Fruit fly (Drosophila melanogaster) whole organism, wandering third instar larva: Measurements from ENCODE around the gene AP-2alpha.

Experiments used
- Abd-B ChIP-seq: fragments of >200 bp; optimal IDR thresholded peaks from 2 replicates; lab custom pipeline; 2017; ENCODE audit warnings: missing biosample characterization, missing genetic modification characterization
- CG32264 ChIP-seq: fragments of 200-800 bp; sonication (Bioruptor generic); optimal IDR thresholded peaks from 2 replicates; lab custom pipeline; 2016; ENCODE audit warnings: missing biosample characterization, missing genetic modification characterization
- CG9705 ChIP-seq: fragments of 200-800 bp; sonication (Bioruptor generic); optimal IDR thresholded peaks from 2 replicates; lab custom pipeline; 2018; ENCODE audit warnings: missing biosample characterization, mild to moderate bottlenecking, missing genetic modification characterization
- CrebA ChIP-seq: fragments of 200-800 bp; sonication (Bioruptor generic); optimal IDR thresholded peaks from 2 replicates; lab custom pipeline; 2016; ENCODE audit warnings: missing biosample characterization, mild to moderate bottlenecking, missing genetic modification characterization, borderline replicate concordance
- Dfd ChIP-seq: fragments of >200 bp; optimal IDR thresholded peaks from 2 replicates; lab custom pipeline; 2017; ENCODE audit warnings: missing biosample characterization, missing genetic modification characterization
- Dif ChIP-seq: fragments of 200-275, 200-300 bp; sonication (Bioruptor generic); optimal IDR thresholded peaks from 2 replicates; lab custom pipeline; 2018; ENCODE audit warnings: missing biosample characterization, missing genetic modification characterization; ENCODE audit not compliant: partially characterized antibody
- GATAd ChIP-seq: sonication (Bioruptor generic); optimal IDR thresholded peaks from 2 replicates; lab custom pipeline; 2016; ENCODE audit warnings: missing biosample characterization, missing genetic modification characterization
- HLH106 ChIP-seq: fragments of 200-800 bp; optimal IDR thresholded peaks from 3 replicates; lab custom pipeline; 2019; ENCODE audit warnings: missing biosample characterization, mild to moderate bottlenecking, missing genetic modification characterization, moderate library complexity
- Hnf4 ChIP-seq: fragments of 200-800 bp; sonication (Bioruptor generic); optimal IDR thresholded peaks from 2 replicates; lab custom pipeline; 2016; ENCODE audit warnings: missing biosample characterization, mild to moderate bottlenecking, missing genetic modification characterization
- Hr78 ChIP-seq: fragments of >200 bp; optimal IDR thresholded peaks from 2 replicates; lab custom pipeline; 2017; ENCODE audit warnings: missing biosample characterization, missing genetic modification characterization
- Hr83 ChIP-seq: fragments of 200-300 bp; sonication (Bioruptor generic); optimal IDR thresholded peaks from 2 replicates; lab custom pipeline; 2016; ENCODE audit warnings: missing biosample characterization, mild to moderate bottlenecking, missing genetic modification characterization, moderate library complexity; ENCODE audit not compliant: poor library complexity, severe bottlenecking
- Jra ChIP-seq: sonication (Bioruptor generic); optimal IDR thresholded peaks from 2 replicates; lab custom pipeline; 2016; ENCODE audit warnings: missing biosample characterization, missing genetic modification characterization
- Mio ChIP-seq: sonication (Bioruptor generic); optimal IDR thresholded peaks from 2 replicates; lab custom pipeline; 2016; ENCODE audit warnings: missing biosample characterization, missing genetic modification characterization
- Myc ChIP-seq: fragments of >200 bp; optimal IDR thresholded peaks from 2 replicates; lab custom pipeline; 2017
- N ChIP-seq: fragments of >200 bp; optimal IDR thresholded peaks from 2 replicates; lab custom pipeline; 2018; ENCODE audit warnings: missing biosample characterization, missing external identifiers, missing genetic modification characterization
- OdsH ChIP-seq: fragments of 200-800 bp; sonication (Bioruptor generic); optimal IDR thresholded peaks from 2 replicates; lab custom pipeline; 2016; ENCODE audit warnings: missing biosample characterization, mild to moderate bottlenecking, missing genetic modification characterization
- Rel ChIP-seq, 2 experiments: fragments of 200-800 bp; sonication (Bioruptor generic) in 1 of 2; optimal IDR thresholded peaks; 2 replicates in 1 of 2; 3 replicates in 1 of 2; lab custom pipeline; 2016 to 2019; ENCODE audit warnings: mild to moderate bottlenecking in 2 of 2, missing biosample characterization in 2 of 2, missing genetic modification characterization in 2 of 2, moderate library complexity in 1 of 2
- Sp1 ChIP-seq: fragments of 200-800 bp; sonication (Bioruptor generic); optimal IDR thresholded peaks from 3 replicates; lab custom pipeline; 2019; ENCODE audit warnings: missing biosample characterization, mild to moderate bottlenecking, missing genetic modification characterization, moderate library complexity
- Vsx2 ChIP-seq: fragments of 200-300, 225-300 bp; sonication (Bioruptor generic); optimal IDR thresholded peaks from 2 replicates; lab custom pipeline; 2018; ENCODE audit warnings: missing biosample characterization, missing genetic modification characterization; ENCODE audit not compliant: partially characterized antibody
- br ChIP-seq: fragments of 200-800 bp; sonication (Bioruptor generic); optimal IDR thresholded peaks from 2 replicates; lab custom pipeline; 2016; ENCODE audit warnings: missing biosample characterization, missing genetic modification characterization
- brk ChIP-seq: fragments of 200-800 bp; sonication (Bioruptor generic); optimal IDR thresholded peaks from 2 replicates; lab custom pipeline; 2016; ENCODE audit warnings: missing biosample characterization, mild to moderate bottlenecking, missing genetic modification characterization
- dl ChIP-seq, 2 experiments: fragments of 175-275, 200-275 bp in 1 of 2; fragments of 200-275 bp in 1 of 2; sonication (Bioruptor generic); optimal IDR thresholded peaks; lab custom pipeline; 2018; ENCODE audit warnings: mild to moderate bottlenecking in 2 of 2, missing biosample characterization in 2 of 2, missing genetic modification characterization in 2 of 2, moderate library complexity in 2 of 2; ENCODE audit not compliant: partially characterized antibody in 2 of 2, insufficient read depth in 1 of 2
- dmrt93B ChIP-seq: fragments of 200-800 bp; sonication (Bioruptor generic); optimal IDR thresholded peaks from 2 replicates; lab custom pipeline; 2018; ENCODE audit warnings: missing biosample characterization, mild to moderate bottlenecking, missing genetic modification characterization
- dsf ChIP-seq: sonication (Bioruptor generic); optimal IDR thresholded peaks from 2 replicates; lab custom pipeline; 2016; ENCODE audit warnings: missing biosample characterization, missing genetic modification characterization, borderline replicate concordance
- ey ChIP-seq: fragments of 200-800 bp; sonication (Bioruptor generic); optimal IDR thresholded peaks from 2 replicates; lab custom pipeline; 2016; ENCODE audit warnings: missing biosample characterization, missing genetic modification characterization
- foxo ChIP-seq, 2 experiments: fragments of 200-800 bp; sonication (Bioruptor generic); optimal IDR thresholded peaks; 2 replicates in 1 of 2; 3 replicates in 1 of 2; lab custom pipeline; 2016 to 2017; ENCODE audit warnings: missing biosample characterization in 2 of 2, missing genetic modification characterization in 2 of 2
- fru ChIP-seq: fragments of 200-800 bp; sonication (Bioruptor generic); optimal IDR thresholded peaks from 3 replicates; lab custom pipeline; 2016; ENCODE audit warnings: missing biosample characterization, mild to moderate bottlenecking, missing genetic modification characterization
- h ChIP-seq: fragments of 200-800 bp; sonication (Bioruptor generic); optimal IDR thresholded peaks from 3 replicates; lab custom pipeline; 2016; ENCODE audit warnings: missing biosample characterization, mild to moderate bottlenecking, missing genetic modification characterization
- jim ChIP-seq: fragments of 175-275, 200-325 bp; sonication (Bioruptor generic); optimal IDR thresholded peaks from 2 replicates; lab custom pipeline; 2016; ENCODE audit warnings: missing biosample characterization, mild to moderate bottlenecking, missing genetic modification characterization
- lola ChIP-seq: fragments of >200 bp; optimal IDR thresholded peaks from 2 replicates; lab custom pipeline; 2017; ENCODE audit warnings: missing biosample characterization, missing genetic modification characterization
- pan ChIP-seq: fragments of >200 bp; optimal IDR thresholded peaks from 2 replicates; lab custom pipeline; 2017
- psq ChIP-seq: fragments of 200-800 bp; sonication (Bioruptor generic); optimal IDR thresholded peaks from 3 replicates; lab custom pipeline; 2017; ENCODE audit warnings: missing biosample characterization, mild to moderate bottlenecking, missing genetic modification characterization, moderate library complexity
- rgr ChIP-seq: fragments of 200-800 bp; sonication (Bioruptor generic); optimal IDR thresholded peaks from 3 replicates; lab custom pipeline; 2016; ENCODE audit warnings: missing biosample characterization, mild to moderate bottlenecking, missing genetic modification characterization
- sage ChIP-seq: fragments of 200-800 bp; sonication (Bioruptor generic); optimal IDR thresholded peaks from 2 replicates; lab custom pipeline; 2016; ENCODE audit warnings: missing biosample characterization, mild to moderate bottlenecking, missing genetic modification characterization
- sv ChIP-seq: fragments of 200-800 bp; sonication (Bioruptor generic); optimal IDR thresholded peaks from 3 replicates; lab custom pipeline; 2016; ENCODE audit warnings: missing biosample characterization, missing genetic modification characterization
- tai ChIP-seq: sonication (Bioruptor generic); optimal IDR thresholded peaks from 2 replicates; lab custom pipeline; 2016; ENCODE audit warnings: missing biosample characterization, missing genetic modification characterization
- usp ChIP-seq: fragments of >200 bp; optimal IDR thresholded peaks from 2 replicates; lab custom pipeline; 2017; ENCODE audit warnings: missing biosample characterization, missing genetic modification characterization
- woc ChIP-seq: sonication (Bioruptor generic); optimal IDR thresholded peaks from 2 replicates; lab custom pipeline; 2016; ENCODE audit warnings: missing biosample characterization, mild to moderate bottlenecking, missing genetic modification characterization

The AP-2alpha gene

DNA sequence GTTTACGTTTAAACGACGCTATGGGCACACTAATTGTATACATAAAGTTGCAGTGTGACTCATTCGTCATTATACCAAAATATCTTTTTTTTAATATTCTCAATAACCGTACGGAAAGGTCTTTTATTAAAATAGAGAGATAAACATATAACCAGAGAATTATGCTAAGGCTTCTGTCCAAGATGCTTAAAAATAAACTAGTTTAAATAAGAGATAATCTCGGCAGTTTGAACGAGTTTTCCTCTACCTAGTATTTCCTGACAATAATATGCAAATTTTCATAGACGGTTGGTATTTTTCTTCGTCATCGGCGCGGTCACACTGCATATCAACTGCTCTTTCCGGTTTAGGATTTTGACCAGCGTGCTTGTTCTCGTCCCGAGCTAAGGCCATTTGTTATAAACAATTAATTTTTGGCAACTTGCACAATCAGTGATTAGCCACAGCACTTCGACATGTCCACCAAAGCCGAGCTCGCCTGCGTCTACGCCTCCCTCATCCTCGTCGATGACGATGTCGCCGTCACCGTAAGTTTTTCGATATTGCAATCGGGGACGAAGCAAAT, 5.1 kb upstream of the AP-2alpha start, which contains the start of the genes CG13690 and RpLP1:
TSS of gene CG13690 (minus strand) at position 33 of the 565 bp plus-strand sequence.
TSS of gene RpLP1 (plus strand) at position 333 of the 565 bp plus-strand sequence.
- TF ChIP-seq Sp1 (GFP tag; lab: Kevin White, UChicago) = peak; percentile 87
- TF ChIP-seq Hr78 = no peak
- TF ChIP-seq Hnf4 (GFP tag; lab: Kevin White, UChicago) = peak; percentile 59
- peak; percentile 79 for TF ChIP-seq Hr83 (GFP tag; lab: Kevin White, UChicago)
- peak; percentile 55 for TF ChIP-seq HLH106
- TF ChIP-seq Myc (lab: Kevin White, UChicago) = peak; percentile 41
- no peak for TF ChIP-seq dl (GFP tag; optimal IDR thresholded peaks at IDR 0.05; lab: Kevin White, UChicago; ENCODE audit: insufficient read depth in 1 of 2, partially characterized antibody in 2 of 2)
- TF ChIP-seq Abd-B (GFP tag; lab: Kevin White, UChicago) = no peak
- TF ChIP-seq sv (GFP tag; lab: Kevin White, UChicago) = peak; percentile 68
- TF ChIP-seq brk (GFP tag; lab: Kevin White, UChicago) = no peak
- TF ChIP-seq lola (GFP tag; lab: Kevin White, UChicago) = no peak
- TF ChIP-seq h (GFP tag; lab: Kevin White, UChicago) = peak; percentile 78
- peak; percentile 86 for TF ChIP-seq rgr (GFP tag; lab: Kevin White, UChicago)
- TF ChIP-seq CG32264 (GFP tag; lab: Kevin White, UChicago) = peak; percentile 55
- no peak for TF ChIP-seq Dif
- TF ChIP-seq OdsH (GFP tag; lab: Kevin White, UChicago) = peak; percentile 59
- no peak for TF ChIP-seq Rel (GFP tag; optimal IDR thresholded peaks at IDR 0.05; lab: Kevin White, UChicago)
- TF ChIP-seq Rel (tag; optimal IDR thresholded peaks at IDR 0.05; lab: Kevin White, UChicago) = peak; percentile 47
- TF ChIP-seq foxo (GFP tag; optimal IDR thresholded peaks at IDR 0.05; lab: Kevin White, UChicago) = peak; percentile 18 to 46
- no peak for TF ChIP-seq jim
- TF ChIP-seq dmrt93B (GFP tag; lab: Kevin White, UChicago) = peak; percentile 80
- TF ChIP-seq woc = peak; percentile 53
- no peak for TF ChIP-seq pan (lab: Kevin White, UChicago)
- peak; percentile 67 for TF ChIP-seq dsf (GFP tag; lab: Kevin White, UChicago)
- no peak for TF ChIP-seq GATAd (GFP tag; lab: Kevin White, UChicago)
- TF ChIP-seq CG9705 = peak; percentile 59
- TF ChIP-seq fru (GFP tag; lab: Kevin White, UChicago) = peak; percentile 65
- TF ChIP-seq ey = peak; percentile 13
- no peak for TF ChIP-seq Dfd (GFP tag; lab: Kevin White, UChicago)
- no peak for TF ChIP-seq Mio (GFP tag; lab: Kevin White, UChicago)
- peak; percentile 51 for TF ChIP-seq psq (GFP tag; lab: Kevin White, UChicago)
- no peak for TF ChIP-seq tai (GFP tag; lab: Kevin White, UChicago)
- no peak for TF ChIP-seq usp (GFP tag; lab: Kevin White, UChicago)
- peak; percentile 74 for TF ChIP-seq br (GFP tag; lab: Kevin White, UChicago)
- peak; percentile 54 for TF ChIP-seq Jra (GFP tag; lab: Kevin White, UChicago)
- no peak for TF ChIP-seq sage (GFP tag; lab: Kevin White, UChicago)
- TF ChIP-seq CrebA (GFP tag; lab: Kevin White, UChicago) = no peak
- TF ChIP-seq Vsx2 = no peak
- no peak for TF ChIP-seq N

- TF ChIP-seq dmrt93B (GFP tag; lab: Kevin White, UChicago) (no peak), rgr (GFP tag; lab: Kevin White, UChicago) (no peak), jim (no peak), HLH106 (no peak), Sp1 (GFP tag; lab: Kevin White, UChicago) (no peak), usp (GFP tag; lab: Kevin White, UChicago) (no peak), dsf (GFP tag; lab: Kevin White, UChicago) (no peak), Abd-B (GFP tag; lab: Kevin White, UChicago) (no peak), Hr78 (no peak), Hr83 (GFP tag; lab: Kevin White, UChicago) (no peak), Jra (GFP tag; lab: Kevin White, UChicago) (no peak), Dif (no peak)
Measured at dm6 chr2L:413894-414293, 683 bp downstream of the AP-2alpha start.
